Worm (Caenorhabditis elegans) whole organism, L4 larva: ENCODE measurements around the gene K02F3.12.

Experiments used
- F10B5.3 ChIP-seq: sonication (generic microtip); optimal IDR thresholded peaks from 2 replicates; lab custom pipeline; 2016; ENCODE audit warnings: mild to moderate bottlenecking, missing genetic modification characterization, missing compliant biosample characterization
- F37D6.2 ChIP-seq: sonication (generic microtip); optimal IDR thresholded peaks from 2 replicates; lab custom pipeline; 2016; ENCODE audit warnings: mild to moderate bottlenecking, missing genetic modification characterization, missing compliant biosample characterization
- F44E2.7 ChIP-seq: fragments of 200-800 bp; sonication (Bioruptor generic); IDR thresholded peaks from 2 replicates; pipeline ENCODE4 v2.1.2; 2022; ENCODE audit warnings: missing genetic modification characterization, missing compliant biosample characterization
- T26A8.4 ChIP-seq: fragments of 200-800 bp; sonication (Bioruptor generic); IDR thresholded peaks from 2 replicates; pipeline ENCODE4 v1.3.6; 2022; ENCODE audit warnings: missing genetic modification characterization, missing compliant biosample characterization
- Y105C5A.15 ChIP-seq: fragments of 200-800 bp; sonication (Bioruptor generic); IDR thresholded peaks from 2 replicates; pipeline ENCODE4 v1.3.6; 2022; ENCODE audit warnings: missing genetic modification characterization, missing compliant biosample characterization
- Y48G9A.11 ChIP-seq: fragments of 200-800 bp; sonication (Bioruptor generic); IDR thresholded peaks from 2 replicates; pipeline ENCODE4 v1.3.6; 2022; ENCODE audit warnings: missing genetic modification reagents, missing genetic modification characterization, missing compliant biosample characterization
- Y75B8A.6 ChIP-seq: fragments of 200-800 bp; sonication (Bioruptor generic); IDR thresholded peaks from 2 replicates; pipeline ENCODE4 v1.3.6; 2022; ENCODE audit warnings: missing genetic modification reagents, missing genetic modification characterization, missing compliant biosample characterization
- ZK337.2 ChIP-seq: fragments of 200-800 bp; sonication (Bioruptor generic); IDR thresholded peaks from 2 replicates; pipeline ENCODE4 v1.3.6; 2022; ENCODE audit warnings: missing genetic modification reagents, missing genetic modification characterization, missing compliant biosample characterization
- arid-1 ChIP-seq: fragments of 200-800 bp; sonication (Bioruptor generic); conservative IDR thresholded peaks from 2 replicates; pipeline ENCODE4 v1.3.6; 2022; ENCODE audit warnings: missing genetic modification reagents, missing genetic modification characterization, missing compliant biosample characterization
- ceh-32 ChIP-seq: sonication (generic microtip); optimal IDR thresholded peaks from 2 replicates; lab custom pipeline; 2016; ENCODE audit warnings: mild to moderate bottlenecking, missing genetic modification characterization, missing compliant biosample characterization; ENCODE audit not compliant: poor library complexity
- dmd-6 ChIP-seq: fragments of 200-800 bp; sonication (Bioruptor generic); IDR thresholded peaks from 2 replicates; pipeline ENCODE4 v1.3.6; 2022; ENCODE audit warnings: missing genetic modification reagents, missing genetic modification characterization, missing compliant biosample characterization
- dve-1 ChIP-seq: sonication (generic microtip); optimal IDR thresholded peaks from 2 replicates; lab custom pipeline; 2017; ENCODE audit warnings: antibody characterized with exemption, mild to moderate bottlenecking, missing genetic modification characterization, missing compliant biosample characterization; ENCODE audit not compliant: insufficient read depth
- gei-8 ChIP-seq: fragments of 200-800 bp; sonication (Bioruptor generic); optimal IDR thresholded peaks from 2 replicates; lab custom pipeline; 2018; ENCODE audit warnings: mild to moderate bottlenecking, missing genetic modification characterization, missing compliant biosample characterization
- hlh-11 ChIP-seq: fragments of 200-800 bp; sonication (Bioruptor generic); optimal IDR thresholded peaks from 2 replicates; lab custom pipeline; 2018; ENCODE audit warnings: mild to moderate bottlenecking, missing genetic modification characterization, missing compliant biosample characterization
- hlh-30 ChIP-seq: sonication (generic microtip); optimal IDR thresholded peaks from 2 replicates; lab custom pipeline; 2017; ENCODE audit warnings: antibody characterized with exemption, mild to moderate bottlenecking, missing genetic modification characterization, missing compliant biosample characterization; ENCODE audit not compliant: insufficient read depth
- lim-7 ChIP-seq: fragments of 200-800 bp; sonication (Bioruptor generic); IDR thresholded peaks from 2 replicates; pipeline ENCODE4 v1.3.6; 2022; ENCODE audit warnings: missing genetic modification characterization, missing compliant biosample characterization
- lin-15B ChIP-seq: fragments of 150-350 bp; sonication (generic microtip); optimal IDR thresholded peaks from 3 replicates; lab custom pipeline; 2014; ENCODE audit warnings: missing biosample characterization, missing genetic modification characterization
- lin-38 ChIP-seq: fragments of 200-800 bp; sonication (Bioruptor generic); IDR thresholded peaks from 2 replicates; pipeline ENCODE4 v1.3.6; 2022; ENCODE audit warnings: missing genetic modification reagents, missing genetic modification characterization, missing compliant biosample characterization
- lir-3 ChIP-seq: sonication (generic microtip); optimal IDR thresholded peaks from 2 replicates; lab custom pipeline; 2016; ENCODE audit warnings: mild to moderate bottlenecking, missing genetic modification characterization, missing compliant biosample characterization
- lsy-2 ChIP-seq, 2 experiments: fragments of 150-350 bp in 1 of 2; sonication (generic microtip) in 1 of 2; optimal IDR thresholded peaks; 2 replicates each; lab custom pipeline; 2014 to 2017; ENCODE audit warnings: missing biosample characterization in 2 of 2, missing genetic modification characterization in 2 of 2
- madf-5 ChIP-seq, 2 experiments: fragments of 200-800 bp; sonication (Bioruptor generic); IDR thresholded peaks; 2 replicates each; pipeline ENCODE4 v1.3.6; 2022; ENCODE audit warnings: missing compliant biosample characterization in 2 of 2, missing genetic modification characterization in 2 of 2
- mdl-1 ChIP-seq, 2 experiments: fragments of 150-350 bp in 1 of 2; sonication (generic microtip) in 1 of 2; optimal IDR thresholded peaks; 2 replicates each; lab custom pipeline; 2014 to 2017; ENCODE audit warnings: missing biosample characterization in 2 of 2, missing genetic modification characterization in 2 of 2
- mes-2 ChIP-seq: sonication (generic microtip); optimal IDR thresholded peaks from 2 replicates; lab custom pipeline; 2016; ENCODE audit warnings: missing genotype, mild to moderate bottlenecking, missing genetic modification characterization, missing compliant biosample characterization; ENCODE audit not compliant: poor library complexity, severe bottlenecking
- mxl-3 ChIP-seq: fragments of 200-800 bp; sonication (Bioruptor generic); optimal IDR thresholded peaks from 2 replicates; lab custom pipeline; 2018; ENCODE audit warnings: mild to moderate bottlenecking, missing genetic modification characterization, missing compliant biosample characterization
- nhr-48 ChIP-seq: sonication (generic microtip); optimal IDR thresholded peaks from 2 replicates; lab custom pipeline; 2016; ENCODE audit warnings: mild to moderate bottlenecking, missing genetic modification characterization, missing compliant biosample characterization
- nhr-6 ChIP-seq: fragments of 150-350 bp; optimal IDR thresholded peaks from 2 replicates; lab custom pipeline; 2014; ENCODE audit warnings: missing biosample characterization, missing genetic modification characterization
- pha-4 ChIP-seq, 2 experiments: fragments of 150-350 bp in 1 of 2; fragments of 200-800 bp in 1 of 2; sonication (Bioruptor generic) in 1 of 2; IDR thresholded peaks in 1 of 2; optimal IDR thresholded peaks in 1 of 2; 2 replicates each; pipeline versions ENCODE4 v1.3.6 to Lab custom; 2014 to 2022; ENCODE audit warnings: missing genetic modification characterization in 2 of 2, missing genetic modification reagents in 2 of 2, missing biosample characterization in 1 of 2, missing compliant biosample characterization in 1 of 2
- pqm-1 ChIP-seq: sonication (generic microtip); optimal IDR thresholded peaks from 2 replicates; lab custom pipeline; 2017; ENCODE audit warnings: missing biosample characterization, missing genetic modification characterization
- rbr-2 ChIP-seq: sonication (generic microtip); optimal IDR thresholded peaks from 2 replicates; lab custom pipeline; 2016; ENCODE audit warnings: missing genotype, missing genetic modification characterization, missing compliant biosample characterization
- saeg-2 ChIP-seq: fragments of 200-800 bp; sonication (Bioruptor generic); IDR thresholded peaks from 2 replicates; pipeline ENCODE4 v1.3.6; 2022; ENCODE audit warnings: missing genetic modification reagents, missing genetic modification characterization, missing compliant biosample characterization
- set-16 ChIP-seq: fragments of 200-800 bp; sonication (Bioruptor generic); IDR thresholded peaks from 2 replicates; pipeline ENCODE4 v1.3.6; 2022; ENCODE audit warnings: missing genetic modification reagents, missing genetic modification characterization, missing compliant biosample characterization
- skn-1 ChIP-seq: fragments of 150-350 bp; optimal IDR thresholded peaks from 2 replicates; lab custom pipeline; 2014; ENCODE audit warnings: missing biosample characterization, missing genetic modification characterization
- unc-62 ChIP-seq, 3 experiments: fragments of 150-350 bp in 1 of 3; sonication (generic microtip); optimal IDR thresholded peaks in 2 of 3; peaks in 1 of 3; 1 replicate in 1 of 3; 2 replicates in 2 of 3; lab custom pipeline; 2014 to 2017; ENCODE audit warnings: missing biosample characterization in 3 of 3, missing genetic modification characterization in 3 of 3, missing genetic modification reagents in 3 of 3, missing genotype in 1 of 3
- zag-1 ChIP-seq: fragments of 150-350 bp; optimal IDR thresholded peaks from 2 replicates; lab custom pipeline; 2014; ENCODE audit warnings: missing biosample characterization, missing genetic modification characterization
- zfp-2 ChIP-seq: sonication (generic microtip); optimal IDR thresholded peaks from 2 replicates; lab custom pipeline; 2016; ENCODE audit warnings: mild to moderate bottlenecking, missing genetic modification characterization, missing compliant biosample characterization

The K02F3.12 gene

ce11 chrIII:845485-845884 is 10.9 kb upstream of the K02F3.12 start, which contains the start of gene K02F3.2 (continued):
- TF ChIP-seq lir-3 (tag; lab: Kevin White, UChicago), result no peak
- no peak for TF ChIP-seq ceh-32 (tag; lab: Kevin White, UChicago)
- TF ChIP-seq mes-2 (tag; lab: Kevin White, UChicago), result peak; percentile 13
- peak; percentile 91 for TF ChIP-seq hlh-30
- peak; percentile 82 for TF ChIP-seq dve-1 (tag; lab: Kevin White, UChicago)
- TF ChIP-seq F44E2.7 (GFP tag; lab: Robert Waterston, UW), result no peak
- no peak for TF ChIP-seq zfp-2 (tag; lab: Kevin White, UChicago)
- peak; percentile 25 for TF ChIP-seq rbr-2
- TF ChIP-seq mdl-1 (tag; optimal IDR thresholded peaks at IDR 0.05; lab: Kevin White, UChicago), result peak in 1 of 2 experiments; percentile 89
- peak; percentile 72 for TF ChIP-seq dmd-6 (GFP tag; lab: Robert Waterston, UW)
- TF ChIP-seq lsy-2 (tag; optimal IDR thresholded peaks at IDR 0.05; lab: Kevin White, UChicago), result peak; percentile 24 to 77
- TF ChIP-seq mxl-3 (GFP tag; lab: Kevin White, UChicago), result peak; percentile 57
- TF ChIP-seq pqm-1 (tag; lab: Kevin White, UChicago), result peak; percentile 1
- TF ChIP-seq, all 104 proteins: peak for 24

DNA sequence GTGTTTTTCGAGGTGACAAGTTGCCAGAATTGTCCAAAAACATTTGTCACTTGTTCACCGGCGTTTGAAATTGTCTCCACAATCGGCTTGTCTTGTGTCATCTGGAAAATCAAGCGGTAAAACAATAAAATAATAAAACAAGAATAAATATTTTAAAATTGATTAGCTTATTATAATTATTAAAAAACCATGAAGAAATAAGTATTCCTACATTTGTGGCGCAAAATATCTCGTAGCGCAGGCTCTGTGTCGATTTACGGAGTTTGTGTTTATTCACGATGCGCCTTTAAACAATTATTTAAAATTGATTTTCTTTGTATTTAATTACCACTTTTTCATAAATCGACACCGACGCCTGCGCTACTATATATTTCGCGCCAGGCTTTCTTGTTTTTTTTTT is 4.1 kb upstream of the K02F3.12 start, which contains the start of gene moma-1:
Gene moma-1, minus strand, starts transcription at position 101 of the 400 bp plus-strand sequence.
- TF ChIP-seq skn-1, result no peak
- TF ChIP-seq Y48G9A.11, result peak; percentile 30; the same call in 1 of the 2 replicates
- no peak for TF ChIP-seq hlh-11
- TF ChIP-seq nhr-48 (tag; lab: Kevin White, UChicago), result no peak
- no peak for TF ChIP-seq zag-1 (tag; lab: Kevin White, UChicago)
- TF ChIP-seq F37D6.2, result no peak
- no peak for TF ChIP-seq lin-15B (tag; lab: Kevin White, UChicago)
- TF ChIP-seq F44E2.7 (GFP tag; lab: Robert Waterston, UW), result no peak
- no peak for TF ChIP-seq nhr-6
- TF ChIP-seq T26A8.4 (GFP tag; lab: Robert Waterston, UW), result no peak
- TF ChIP-seq pha-4 (GFP tag; IDR thresholded peaks at IDR 0.05; lab: Robert Waterston, UW), result no peak
- TF ChIP-seq pha-4 (tag; optimal IDR thresholded peaks at IDR 0.05; lab: Kevin White, UChicago), result no peak
- no peak for TF ChIP-seq saeg-2 (GFP tag; lab: Robert Waterston, UW)
- TF ChIP-seq lin-38, result peak; percentile 39; the same call in 1 of the 2 replicates
- no peak for TF ChIP-seq arid-1 (GFP tag; lab: Robert Waterston, UW)

ce11 chrIII:853414-853813 is 2.9 kb upstream of the K02F3.12 start:
- TF ChIP-seq Y105C5A.15 (GFP tag; lab: Robert Waterston, UW) (no peak), gei-8 (no peak), set-16 (GFP tag; lab: Robert Waterston, UW) (peak; percentile 94), unc-62 (GFP tag; optimal IDR thresholded peaks at IDR 0.05 in 1 of 2; lab: Kevin White, UChicago) (peak in 1 of 2 experiments; percentile 74), unc-62 (tag; optimal IDR thresholded peaks at IDR 0.05; lab: Kevin White, UChicago) (no peak), madf-5 (GFP tag; IDR thresholded peaks at IDR 0.05; lab: Robert Waterston, UW) (0 out of 4 replicates have a peak, but pooled peaks of 1 of the 2 experiments have one; percentile 14), ZK337.2 (GFP tag; lab: Robert Waterston, UW) (0 out of 2 replicates have a peak, but pooled peaks have one; percentile 20), lim-7 (GFP tag; lab: Robert Waterston, UW) (peak; percentile 18; the same call in 1 of the 2 replicates), F10B5.3 (tag; lab: Kevin White, UChicago) (no peak), Y75B8A.6 (GFP tag; lab: Robert Waterston, UW) (0 out of 2 replicates have a peak, but pooled peaks have one; percentile 31), mxl-3 (GFP tag; lab: Kevin White, UChicago) (no peak)
